Worm (Caenorhabditis elegans) whole organism, L4 larva: Measurements from ENCODE around the gene mif-1.

ENCODE experiments used
- F49E8.2 ChIP-seq: sonication (generic microtip); optimal IDR thresholded peaks from 2 replicates; lab custom pipeline; 2016; ENCODE audit warnings: missing compliant biosample characterization, mild to moderate bottlenecking, missing genetic modification characterization, borderline replicate concordance
- R02D3.7 ChIP-seq: fragments of 150-350 bp; sonication (generic microtip); optimal IDR thresholded peaks from 3 replicates; lab custom pipeline; 2014; ENCODE audit warnings: missing biosample characterization, missing genetic modification characterization
- ceh-32 ChIP-seq: sonication (generic microtip); optimal IDR thresholded peaks from 2 replicates; lab custom pipeline; 2016; ENCODE audit warnings: mild to moderate bottlenecking, missing genetic modification characterization, missing compliant biosample characterization; ENCODE audit not compliant: poor library complexity
- ces-1 ChIP-seq: fragments of 150-350 bp; sonication (generic microtip); optimal IDR thresholded peaks from 4 replicates; lab custom pipeline; 2014; ENCODE audit warnings: missing biosample characterization, missing genetic modification reagents, missing genetic modification characterization
- egl-27 ChIP-seq: sonication (generic microtip); optimal IDR thresholded peaks from 3 replicates; lab custom pipeline; 2017; ENCODE audit warnings: missing biosample characterization, missing genetic modification reagents, missing genetic modification characterization
- lin-13 ChIP-seq: fragments of 150-350 bp; optimal IDR thresholded peaks from 2 replicates; lab custom pipeline; 2014; ENCODE audit warnings: missing biosample characterization, missing genetic modification reagents, missing genetic modification characterization
- lin-15B ChIP-seq: fragments of 150-350 bp; sonication (generic microtip); optimal IDR thresholded peaks from 3 replicates; lab custom pipeline; 2014; ENCODE audit warnings: missing biosample characterization, missing genetic modification characterization
- mdl-1 ChIP-seq, 2 experiments: fragments of 150-350 bp in 1 of 2; sonication (generic microtip) in 1 of 2; optimal IDR thresholded peaks; 2 replicates each; lab custom pipeline; 2014 to 2017; ENCODE audit warnings: missing biosample characterization in 2 of 2, missing genetic modification characterization in 2 of 2
- mep-1 ChIP-seq: fragments of 150-350 bp; sonication (generic microtip); optimal IDR thresholded peaks from 3 replicates; lab custom pipeline; 2014; ENCODE audit warnings: missing biosample characterization, missing genetic modification characterization
- spr-1 ChIP-seq: sonication (generic microtip); optimal IDR thresholded peaks from 2 replicates; lab custom pipeline; 2016; ENCODE audit warnings: mild to moderate bottlenecking, missing genetic modification characterization, missing compliant biosample characterization
- tag-97 ChIP-seq: fragments of 200-800 bp; sonication (Bioruptor generic); IDR thresholded peaks from 2 replicates; pipeline ENCODE4 v1.3.6; 2022; ENCODE audit warnings: missing genetic modification characterization, missing compliant biosample characterization
- zip-11 ChIP-seq: fragments of 200-800 bp; sonication (Bioruptor generic); IDR thresholded peaks from 2 replicates; pipeline ENCODE4 v1.3.6; 2022; ENCODE audit warnings: missing genetic modification characterization, missing compliant biosample characterization

- TF ChIP-seq ces-1 (GFP tag; lab: Kevin White, UChicago) (no peak), spr-1 (no peak), egl-27 (no peak), mep-1 (tag; lab: Kevin White, UChicago) (no peak), zip-11 (no peak), F49E8.2 (tag; lab: Kevin White, UChicago) (no peak), lin-15B (tag; lab: Kevin White, UChicago) (no peak), mdl-1 (tag; optimal IDR thresholded peaks at IDR 0.05; lab: Kevin White, UChicago) (peak in 1 of 2 experiments; percentile 33), tag-97 (GFP tag; lab: Robert Waterston, UW) (no peak), ceh-32 (tag; lab: Kevin White, UChicago) (no peak), R02D3.7 (tag; lab: Kevin White, UChicago) (no peak), lin-13 (GFP tag; lab: Kevin White, UChicago) (no peak)
These were observed 13.8 kb upstream of the mif-1 start for ce11 chrIII:11834168-11834567.
